Fruit fly (Drosophila melanogaster): Measurements from ENCODE around the gene Fdx1.
A peak's percentile ranks its signal among the peaks of the same experiment; 100 is the strongest.

Gene Fdx1

dm6 chr3L:9373374-9374004 is 2.5 kb upstream of the Fdx1 start (continued):
- peak; percentile 65 for TF ChIP-seq Sox102F (GFP tag; optimal IDR thresholded peaks at IDR 0.05)
- TF ChIP-seq Sox14 (GFP tag; optimal IDR thresholded peaks at IDR 0.05): peak; percentile 69
- TF ChIP-seq Blimp-1 (GFP tag; optimal IDR thresholded peaks at IDR 0.05): peak; percentile 27
- peak; percentile 46 for TF ChIP-seq CG8319 (GFP tag; optimal IDR thresholded peaks at IDR 0.05)
- peak; percentile 71 for TF ChIP-seq CG6792 (GFP tag; optimal IDR thresholded peaks at IDR 0.05)
- TF ChIP-seq CG15336 (GFP tag; IDR thresholded peaks at IDR 0.05): peak; percentile 90
- TF ChIP-seq CG6276 (GFP tag; optimal IDR thresholded peaks at IDR 0.05): peak; percentile 83
- peak; percentile 46 for TF ChIP-seq spab (GFP tag; optimal IDR thresholded peaks at IDR 0.05)
- peak; percentile 81 for TF ChIP-seq Met (GFP tag; optimal IDR thresholded peaks at IDR 0.05)
- peak; percentile 72 for TF ChIP-seq CG16779 (tag; optimal IDR thresholded peaks at IDR 0.05)
- TF ChIP-seq Eip93F (GFP tag; optimal IDR thresholded peaks at IDR 0.05): peak; percentile 25
- TF ChIP-seq fd59A (GFP tag; optimal IDR thresholded peaks at IDR 0.05): peak; percentile 50
- peak; percentile 8 to 56 for TF ChIP-seq salr (GFP tag; optimal IDR thresholded peaks at IDR 0.05)

dm6 chr3L:9372278-9372975 is 1.4 kb upstream of the Fdx1 start, which contains the start of the genes Hsp67Bc, CG4456 and Hsp22:
Gene Hsp67Bc (minus strand): TSS chr3L:9372497.
Gene CG4456 (plus strand): TSS chr3L:9372722.
Gene Hsp22 (plus strand): TSS chr3L:9372931.
- TF ChIP-seq CG15336 (GFP tag; IDR thresholded peaks at IDR 0.05) (no peak), Eip78C (GFP tag) (peak; percentile 58), Eip75B (GFP tag; optimal IDR thresholded peaks at IDR 0.05) (peak; percentile 13), dsx (GFP tag; optimal IDR thresholded peaks at IDR 0.05; ENCODE audit: poor library complexity, severe bottlenecking) (peak; percentile 23), Gug (GFP tag; IDR thresholded peaks at IDR 0.05) (no peak), Sox14 (GFP tag; optimal IDR thresholded peaks at IDR 0.05) (peak; percentile 36), ss (GFP tag; optimal IDR thresholded peaks at IDR 0.05) (peak; percentile 50 to 53), CG6854 (GFP tag; optimal IDR thresholded peaks at IDR 0.05) (peak; percentile 18), CG3919 (GFP tag; optimal IDR thresholded peaks at IDR 0.05) (no peak), CG16779 (tag; optimal IDR thresholded peaks at IDR 0.05) (no peak), CG6792 (GFP tag; optimal IDR thresholded peaks at IDR 0.05) (no peak), svp (GFP tag) (peak; percentile 66), eg (GFP tag; IDR thresholded peaks at IDR 0.05) (0 out of 3 replicates have a peak, but pooled peaks have one; percentile 21), fkh (GFP tag; optimal IDR thresholded peaks at IDR 0.05) (peak; percentile 60), Lpt (GFP tag; optimal IDR thresholded peaks at IDR 0.05) (no peak)

DNA sequence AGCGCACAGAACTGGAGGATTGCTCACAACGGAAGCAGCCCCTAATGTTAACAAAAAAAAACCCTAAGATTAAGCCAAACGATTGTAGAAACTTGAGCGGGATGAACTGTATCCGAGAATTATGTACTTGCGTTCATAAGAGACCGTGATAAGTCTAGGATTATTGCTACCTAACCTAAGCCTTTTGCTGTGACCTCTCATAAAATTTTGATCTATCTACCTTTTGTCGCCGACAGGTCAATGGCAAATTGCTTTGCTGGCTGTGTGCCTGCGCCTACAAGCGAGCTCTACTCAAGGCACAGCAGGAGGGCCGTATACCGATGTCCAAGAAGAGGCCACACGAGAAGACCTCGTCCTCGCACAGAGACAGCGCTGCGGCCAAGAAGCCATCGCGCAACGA is 2.4 kb downstream of the Fdx1 start:
- TF ChIP-seq svp (GFP tag) (peak; percentile 77), Eip78C (GFP tag) (no peak), dsx (GFP tag; optimal IDR thresholded peaks at IDR 0.05; ENCODE audit: poor library complexity, severe bottlenecking) (no peak)

- TF ChIP-seq Eip78C (GFP tag) (peak; percentile 27), Ets21C (GFP tag; optimal IDR thresholded peaks at IDR 0.05) (no peak), lz (GFP tag; optimal IDR thresholded peaks at IDR 0.05) (no peak), Hr38 (GFP tag; optimal IDR thresholded peaks at IDR 0.05) (no peak), pdm3 (GFP tag; optimal IDR thresholded peaks at IDR 0.05) (no peak), Gug (GFP tag; IDR thresholded peaks at IDR 0.05) (no peak), Blimp-1 (GFP tag; optimal IDR thresholded peaks at IDR 0.05) (no peak), CG3919 (GFP tag; optimal IDR thresholded peaks at IDR 0.05) (no peak), cyc (GFP tag; optimal IDR thresholded peaks at IDR 0.05) (no peak), Lpt (GFP tag; optimal IDR thresholded peaks at IDR 0.05) (no peak), Eip93F (GFP tag; optimal IDR thresholded peaks at IDR 0.05) (no peak), fd59A (GFP tag; optimal IDR thresholded peaks at IDR 0.05) (no peak), CG32006 (GFP tag; optimal IDR thresholded peaks at IDR 0.05) (no peak), CG11762 (GFP tag; optimal IDR thresholded peaks at IDR 0.05; ENCODE audit: insufficient read depth) (no peak), Hr39 (GFP tag; optimal IDR thresholded peaks at IDR 0.05) (no peak), spab (GFP tag; optimal IDR thresholded peaks at IDR 0.05) (peak; percentile 59), CG8319 (GFP tag; optimal IDR thresholded peaks at IDR 0.05) (no peak), OdsH (GFP tag; optimal IDR thresholded peaks at IDR 0.05) (no peak), esn (GFP tag; optimal IDR thresholded peaks at IDR 0.05) (no peak), CG10669 (GFP tag; optimal IDR thresholded peaks at IDR 0.05) (peak; percentile 46), Eip75B (GFP tag; optimal IDR thresholded peaks at IDR 0.05) (no peak), CG7368 (GFP tag; optimal IDR thresholded peaks at IDR 0.05) (no peak), svp (GFP tag) (no peak), CG4318 (GFP tag; optimal IDR thresholded peaks at IDR 0.05) (no peak), Met (GFP tag; optimal IDR thresholded peaks at IDR 0.05) (no peak), vri (GFP tag; optimal IDR thresholded peaks at IDR 0.05) (no peak), CG16779 (tag; optimal IDR thresholded peaks at IDR 0.05) (peak; percentile 84), CG15336 (GFP tag; IDR thresholded peaks at IDR 0.05) (peak; percentile 72), eg (GFP tag; IDR thresholded peaks at IDR 0.05) (peak; percentile 81), Smox (GFP tag; optimal IDR thresholded peaks at IDR 0.05) (no peak), Sox15 (GFP tag; optimal IDR thresholded peaks at IDR 0.05) (no peak)
Measured at dm6 chr3L:9367431-9367867, 3.6 kb downstream of the Fdx1 start.

Data from whole organism, prepupa.